Worm (Caenorhabditis elegans) whole organism, young adult: ENCODE results near the gene Y48C3A.18.

Experiments
- B0035.1 ChIP-seq: sonication (generic microtip); optimal IDR thresholded peaks from 2 replicates; lab custom pipeline; 2016; ENCODE audit warnings: missing genetic modification characterization, mild to moderate bottlenecking, missing compliant biosample characterization, missing genotype, missing genetic modification reagents
- B0261.1 ChIP-seq: sonication (generic microtip); optimal IDR thresholded peaks from 2 replicates; lab custom pipeline; 2016; ENCODE audit warnings: mild to moderate bottlenecking, missing genetic modification characterization, moderate library complexity, missing compliant biosample characterization
- B0336.3 ChIP-seq: fragments of 200-800 bp; sonication (Bioruptor generic); IDR thresholded peaks from 2 replicates; pipeline ENCODE4 v1.3.6; 2022; ENCODE audit warnings: missing genetic modification characterization, missing compliant biosample characterization
- C06A6.2 ChIP-seq: fragments of 200-800 bp; sonication (Bioruptor generic); conservative IDR thresholded peaks from 2 replicates; pipeline ENCODE4 v1.3.6; 2022; ENCODE audit warnings: missing genetic modification characterization, missing compliant biosample characterization
- F22D6.2 ChIP-seq: sonication (generic microtip); optimal IDR thresholded peaks from 2 replicates; lab custom pipeline; 2016; ENCODE audit warnings: mild to moderate bottlenecking, missing genetic modification characterization, missing compliant biosample characterization
- F23B12.7 ChIP-seq: sonication (generic microtip); optimal IDR thresholded peaks from 2 replicates; lab custom pipeline; 2017; ENCODE audit warnings: missing genetic modification characterization, mild to moderate bottlenecking, missing compliant biosample characterization, antibody characterized with exemption, moderate library complexity; ENCODE audit not compliant: insufficient read depth
- F37B4.10 ChIP-seq: fragments of 200-800 bp; sonication (Bioruptor generic); IDR thresholded peaks from 2 replicates; pipeline ENCODE4 v1.3.6; 2022; ENCODE audit warnings: missing genetic modification characterization, missing compliant biosample characterization
- F49E8.2 ChIP-seq: sonication (generic microtip); optimal IDR thresholded peaks from 3 replicates; lab custom pipeline; 2017; ENCODE audit warnings: missing genetic modification characterization, mild to moderate bottlenecking, missing compliant biosample characterization, antibody characterized with exemption, moderate library complexity; ENCODE audit not compliant: insufficient read depth
- T26A5.8 ChIP-seq: sonication (generic microtip); optimal IDR thresholded peaks from 2 replicates; lab custom pipeline; 2016; ENCODE audit warnings: missing genetic modification characterization, missing compliant biosample characterization
- Y56A3A.18 ChIP-seq: fragments of 200-800 bp; sonication (Bioruptor generic); IDR thresholded peaks from 2 replicates; pipeline ENCODE4 v1.3.6; 2022; ENCODE audit warnings: missing genetic modification reagents, missing genetic modification characterization, missing compliant biosample characterization
- ZK185.1 ChIP-seq: sonication (generic microtip); optimal IDR thresholded peaks from 2 replicates; lab custom pipeline; 2016; ENCODE audit warnings: mild to moderate bottlenecking, missing genetic modification characterization, missing compliant biosample characterization; ENCODE audit not compliant: poor library complexity, severe bottlenecking
- aptf-3 ChIP-seq: fragments of 200-800 bp; sonication (Bioruptor generic); IDR thresholded peaks from 2 replicates; pipeline ENCODE4 v1.3.6; 2022; ENCODE audit warnings: missing genetic modification characterization, missing compliant biosample characterization
- attf-3 ChIP-seq: fragments of 200-800 bp; sonication (Bioruptor generic); conservative IDR thresholded peaks from 2 replicates; pipeline ENCODE4 v1.3.6; 2022; ENCODE audit warnings: missing genetic modification reagents, missing genetic modification characterization, missing compliant biosample characterization
- attf-5 ChIP-seq: fragments of 200-800 bp; sonication (Bioruptor generic); optimal IDR thresholded peaks from 2 replicates; lab custom pipeline; 2018; ENCODE audit warnings: mild to moderate bottlenecking, missing genetic modification characterization, missing compliant biosample characterization
- ccch-3 ChIP-seq: fragments of 200-800 bp; sonication (Bioruptor generic); optimal IDR thresholded peaks from 2 replicates; lab custom pipeline; 2018; ENCODE audit warnings: mild to moderate bottlenecking, missing genetic modification characterization, missing compliant biosample characterization
- cebp-1 ChIP-seq, 2 experiments: fragments of 200-800 bp in 1 of 2; sonication (Bioruptor generic) in 1 of 2; sonication (generic microtip) in 1 of 2; IDR thresholded peaks in 1 of 2; optimal IDR thresholded peaks in 1 of 2; 2 replicates each; pipeline versions ENCODE4 v1.3.6 to Lab custom; 2017 to 2022; ENCODE audit warnings: missing compliant biosample characterization in 2 of 2, missing genetic modification characterization in 2 of 2, mild to moderate bottlenecking in 1 of 2, missing genetic modification reagents in 1 of 2, moderate library complexity in 1 of 2
- cebp-2 ChIP-seq: fragments of 200-800 bp; sonication (Bioruptor generic); IDR thresholded peaks from 2 replicates; pipeline ENCODE4 v1.3.6; 2022; ENCODE audit warnings: missing genetic modification characterization, missing compliant biosample characterization
- ceh-27 ChIP-seq: fragments of 200-800 bp; sonication (Bioruptor generic); optimal IDR thresholded peaks from 2 replicates; lab custom pipeline; 2018; ENCODE audit warnings: mild to moderate bottlenecking, missing genetic modification characterization, moderate library complexity, missing compliant biosample characterization
- efl-1 ChIP-seq: fragments of 150-350 bp; optimal IDR thresholded peaks from 2 replicates; lab custom pipeline; 2014; ENCODE audit warnings: missing biosample characterization, missing genetic modification reagents, missing genetic modification characterization
- egl-18 ChIP-seq: fragments of 200-800 bp; sonication (Bioruptor generic); IDR thresholded peaks from 2 replicates; pipeline ENCODE4 v1.3.6; 2022; ENCODE audit warnings: missing genetic modification reagents, missing genetic modification characterization, missing compliant biosample characterization
- egrh-3 ChIP-seq: fragments of 200-800 bp; sonication (Bioruptor generic); IDR thresholded peaks from 2 replicates; pipeline ENCODE4 v1.3.6; 2022; ENCODE audit warnings: missing genetic modification reagents, missing genetic modification characterization, missing compliant biosample characterization
- ekl-4 ChIP-seq: fragments of 200-800 bp; sonication (Bioruptor generic); IDR thresholded peaks from 2 replicates; pipeline ENCODE4 v1.3.6; 2022; ENCODE audit warnings: missing genetic modification reagents, missing genetic modification characterization, missing compliant biosample characterization
- gei-17 ChIP-seq: fragments of 200-800 bp; sonication (Bioruptor generic); optimal IDR thresholded peaks from 2 replicates; lab custom pipeline; 2018; ENCODE audit warnings: mild to moderate bottlenecking, missing genetic modification characterization, missing compliant biosample characterization
- hmg-1.2 ChIP-seq: fragments of 200-800 bp; sonication (Bioruptor generic); IDR thresholded peaks from 2 replicates; pipeline ENCODE4 v1.3.6; 2022; ENCODE audit warnings: missing genetic modification reagents, missing genetic modification characterization, missing compliant biosample characterization
- hrde-1 ChIP-seq: sonication (generic microtip); optimal IDR thresholded peaks from 2 replicates; lab custom pipeline; 2016; ENCODE audit warnings: missing genetic modification characterization, mild to moderate bottlenecking, missing compliant biosample characterization, moderate library complexity, missing genotype, missing genetic modification reagents, borderline replicate concordance
- hsf-1 ChIP-seq: fragments of 200-800 bp; sonication (Bioruptor generic); IDR thresholded peaks from 2 replicates; pipeline ENCODE4 v1.3.6; 2022; ENCODE audit warnings: missing genetic modification reagents, missing genetic modification characterization, missing compliant biosample characterization
- lag-1 ChIP-seq: fragments of 200-800 bp; sonication (Bioruptor generic); IDR thresholded peaks from 2 replicates; pipeline ENCODE4 v1.3.6; 2022; ENCODE audit warnings: missing genetic modification reagents, missing genetic modification characterization, missing compliant biosample characterization
- let-526 ChIP-seq: fragments of 200-800 bp; sonication (Bioruptor generic); IDR thresholded peaks from 2 replicates; pipeline ENCODE4 v1.3.6; 2022; ENCODE audit warnings: missing genetic modification reagents, missing genetic modification characterization, missing compliant biosample characterization
- let-607 ChIP-seq, 2 experiments: fragments of 200-800 bp in 1 of 2; sonication (Bioruptor generic) in 1 of 2; sonication (generic microtip) in 1 of 2; optimal IDR thresholded peaks; 2 replicates each; lab custom pipeline; 2016 to 2018; ENCODE audit warnings: mild to moderate bottlenecking in 2 of 2, missing compliant biosample characterization in 2 of 2, missing genetic modification characterization in 2 of 2, moderate library complexity in 2 of 2, missing genotype in 1 of 2
- lin-54 ChIP-seq: fragments of 200-800 bp; sonication (Bioruptor generic); optimal IDR thresholded peaks from 2 replicates; lab custom pipeline; 2018; ENCODE audit warnings: mild to moderate bottlenecking, missing genetic modification characterization, missing compliant biosample characterization
- lsy-27 ChIP-seq: sonication (generic microtip); optimal IDR thresholded peaks from 2 replicates; lab custom pipeline; 2017; ENCODE audit warnings: missing genetic modification characterization, mild to moderate bottlenecking, missing compliant biosample characterization, antibody characterized with exemption, missing genotype, borderline replicate concordance; ENCODE audit not compliant: insufficient read depth
- madf-10 ChIP-seq: sonication (generic microtip); optimal IDR thresholded peaks from 2 replicates; lab custom pipeline; 2016; ENCODE audit warnings: mild to moderate bottlenecking, missing genetic modification characterization, missing compliant biosample characterization
- pbrm-1 ChIP-seq: fragments of 200-800 bp; sonication (Bioruptor generic); IDR thresholded peaks from 2 replicates; pipeline ENCODE4 v1.3.6; 2022; ENCODE audit warnings: missing genetic modification reagents, missing genetic modification characterization, missing compliant biosample characterization
- pha-4 ChIP-seq: fragments of 150-350 bp; sonication (generic microtip); optimal IDR thresholded peaks from 2 replicates; lab custom pipeline; 2014; ENCODE audit warnings: missing biosample characterization, missing genetic modification reagents, missing genetic modification characterization
- repo-1 ChIP-seq: sonication (generic microtip); optimal IDR thresholded peaks from 2 replicates; lab custom pipeline; 2017; ENCODE audit warnings: mild to moderate bottlenecking, missing genetic modification characterization, missing compliant biosample characterization
- snpc-3.4 ChIP-seq: sonication (generic microtip); optimal IDR thresholded peaks from 2 replicates; lab custom pipeline; 2017; ENCODE audit warnings: missing genetic modification characterization, mild to moderate bottlenecking, missing compliant biosample characterization, antibody characterized with exemption, moderate library complexity, missing genotype, missing genetic modification reagents
- snpc-4 ChIP-seq, 5 experiments: fragments of 150-350 bp in 1 of 5; sonication (generic microtip) in 4 of 5; optimal IDR thresholded peaks; 2 replicates each; lab custom pipeline; 2014 to 2018; ENCODE audit warnings: missing genetic modification characterization in 5 of 5, missing biosample characterization in 3 of 5, antibody characterized with exemption in 2 of 5, mild to moderate bottlenecking in 2 of 5, missing compliant biosample characterization in 2 of 5, missing genotype in 2 of 5, moderate library complexity in 2 of 5, missing genetic modification reagents in 1 of 5
- somi-1 ChIP-seq: fragments of 200-800 bp; sonication (Bioruptor generic); optimal IDR thresholded peaks from 2 replicates; lab custom pipeline; 2018; ENCODE audit warnings: mild to moderate bottlenecking, missing genetic modification characterization, missing compliant biosample characterization
- unc-62 ChIP-seq: fragments of 150-350 bp; optimal IDR thresholded peaks from 2 replicates; lab custom pipeline; 2014; ENCODE audit warnings: missing biosample characterization, missing genetic modification reagents, missing genetic modification characterization
- zfh-2 ChIP-seq: fragments of 200-800 bp; sonication (Bioruptor generic); conservative IDR thresholded peaks from 2 replicates; pipeline ENCODE4 v1.3.6; 2022; ENCODE audit warnings: missing genetic modification reagents, missing genetic modification characterization, missing compliant biosample characterization
- ztf-25 ChIP-seq: fragments of 200-800 bp; sonication (Bioruptor generic); IDR thresholded peaks from 2 replicates; pipeline ENCODE4 v1.3.6; 2022; ENCODE audit warnings: missing genetic modification reagents, missing genetic modification characterization, missing compliant biosample characterization

Gene Y48C3A.18

ce11 chrII:13447668-13448067, 35.2 kb downstream of the Y48C3A.18 start (continued):
- TF ChIP-seq attf-3 (GFP tag; lab: Robert Waterston, UW) (no peak), gei-17 (GFP tag; lab: Kevin White, UChicago) (no peak), lsy-27 (tag; lab: Kevin White, UChicago) (no peak), B0336.3 (GFP tag; lab: Robert Waterston, UW) (0 out of 2 replicates have a peak, but pooled peaks have one; percentile 18), ccch-3 (GFP tag; lab: Kevin White, UChicago) (no peak), cebp-2 (GFP tag; lab: Robert Waterston, UW) (no peak), pbrm-1 (peak; percentile 17; the same call in 1 of the 2 replicates), attf-5 (peak; percentile 87), efl-1 (no peak), F49E8.2 (tag; lab: Kevin White, UChicago) (no peak), ceh-27 (peak; percentile 32), F37B4.10 (no peak), madf-10 (tag; lab: Kevin White, UChicago) (peak; percentile 23), cebp-1 (GFP tag; IDR thresholded peaks at IDR 0.05; lab: Robert Waterston, UW) (peak; percentile 81), cebp-1 (tag; optimal IDR thresholded peaks at IDR 0.05; lab: Kevin White, UChicago) (peak; percentile 92), B0261.1 (tag; lab: Kevin White, UChicago) (no peak), F23B12.7 (peak; percentile 67), snpc-4 (GFP tag; optimal IDR thresholded peaks at IDR 0.05; lab: Kevin White, UChicago) (no peak), snpc-4 (tag; optimal IDR thresholded peaks at IDR 0.05; lab: Kevin White, UChicago) (peak in 3 of 4 experiments; percentile 28 to 47 (median 40)), B0035.1 (tag; lab: Kevin White, UChicago) (no peak), unc-62 (GFP tag; lab: Kevin White, UChicago) (no peak), hsf-1 (GFP tag; lab: Robert Waterston, UW) (no peak)
- TF ChIP-seq, all 124 proteins: peak for 24

ce11 chrII:13451321-13451720, 38.9 kb downstream of the Y48C3A.18 start:
- TF ChIP-seq egrh-3 (GFP tag; lab: Robert Waterston, UW) (peak; percentile 75; the same call in 1 of the 2 replicates), somi-1 (GFP tag; lab: Kevin White, UChicago) (no peak), F49E8.2 (tag; lab: Kevin White, UChicago) (no peak), zfh-2 (GFP tag; lab: Robert Waterston, UW) (peak; percentile 88)

ce11 chrII:13454839-13455238, 42.4 kb downstream of the Y48C3A.18 start:
- TF ChIP-seq madf-10 (tag; lab: Kevin White, UChicago) = no peak

- no peak for TF ChIP-seq hrde-1 (tag; lab: Kevin White, UChicago)
- TF ChIP-seq let-526 (GFP tag; lab: Robert Waterston, UW) = no peak
- TF ChIP-seq aptf-3 (GFP tag; lab: Robert Waterston, UW) = no peak
- TF ChIP-seq ekl-4 (GFP tag; lab: Robert Waterston, UW) = no peak
- no peak for TF ChIP-seq lin-54 (GFP tag; lab: Kevin White, UChicago)
- TF ChIP-seq Y56A3A.18 (GFP tag; lab: Robert Waterston, UW) = no peak
- TF ChIP-seq F22D6.2 (tag; lab: Kevin White, UChicago) = no peak
- TF ChIP-seq ZK185.1 = no peak
- TF ChIP-seq ztf-25 (GFP tag; lab: Robert Waterston, UW) = no peak
- TF ChIP-seq repo-1 (tag; lab: Kevin White, UChicago) = no peak
- TF ChIP-seq egl-18 (GFP tag; lab: Robert Waterston, UW) = no peak
- 0 out of 2 replicates have a peak, but pooled peaks have one; percentile 29 for TF ChIP-seq hmg-1.2 (GFP tag; lab: Robert Waterston, UW)
- no peak for TF ChIP-seq T26A5.8
- TF ChIP-seq snpc-4 (GFP tag; optimal IDR thresholded peaks at IDR 0.05; lab: Kevin White, UChicago) = no peak
- peak in 3 of 4 experiments; percentile 20 to 64 (median 28) for TF ChIP-seq snpc-4 (tag; optimal IDR thresholded peaks at IDR 0.05; lab: Kevin White, UChicago)
- TF ChIP-seq snpc-3.4 = no peak
- no peak for TF ChIP-seq C06A6.2 (GFP tag; lab: Robert Waterston, UW)
- TF ChIP-seq lag-1 (GFP tag; lab: Robert Waterston, UW) = no peak
- TF ChIP-seq ceh-27 = no peak
- no peak for TF ChIP-seq pha-4 (tag; lab: Kevin White, UChicago)
- peak in 1 of 2 experiments; percentile 10 for TF ChIP-seq let-607 (tag; optimal IDR thresholded peaks at IDR 0.05; lab: Kevin White, UChicago)
- no peak for TF ChIP-seq cebp-1 (GFP tag; IDR thresholded peaks at IDR 0.05; lab: Robert Waterston, UW)
- peak; percentile 39 for TF ChIP-seq cebp-1 (tag; optimal IDR thresholded peaks at IDR 0.05; lab: Kevin White, UChicago)
Measured at ce11 chrII:13456622-13457021, 44.2 kb downstream of the Y48C3A.18 start.
